Fruit fly (Drosophila melanogaster) whole organism, pupa: ENCODE measurements around the gene toc.
A peak's percentile ranks its signal among the peaks of the same experiment; 100 is the strongest.

ENCODE experiments used
- CG10348 ChIP-seq: fragments of 200-800 bp; sonication (Bioruptor generic); IDR thresholded peaks from 2 replicates; pipeline ENCODE4 v1.3.6; 2022; ENCODE audit warnings: missing biosample characterization, missing genetic modification characterization
- CG12605 ChIP-seq: fragments of 200-800 bp; sonication (Bioruptor generic); IDR thresholded peaks from 2 replicates; pipeline ENCODE4 v1.3.6; 2022; ENCODE audit warnings: missing biosample characterization, missing genetic modification characterization
- CG13204 ChIP-seq: fragments of 200-800 bp; sonication (Bioruptor generic); optimal IDR thresholded peaks from 2 replicates; lab custom pipeline; 2018; ENCODE audit warnings: missing biosample characterization, mild to moderate bottlenecking, missing genetic modification characterization, moderate library complexity
- CG14655 ChIP-seq: fragments of 200-800 bp; sonication (Bioruptor generic); optimal IDR thresholded peaks from 3 replicates; lab custom pipeline; 2017; ENCODE audit warnings: mild to moderate bottlenecking, missing biosample characterization, missing genetic modification reagents, missing genetic modification characterization
- CG15710 ChIP-seq: fragments of 200-800 bp; sonication (Bioruptor generic); optimal IDR thresholded peaks from 2 replicates; lab custom pipeline; 2018; ENCODE audit warnings: missing biosample characterization, mild to moderate bottlenecking, missing genetic modification characterization, moderate library complexity
- CG17806 ChIP-seq: fragments of 200-800 bp; sonication (Bioruptor generic); optimal IDR thresholded peaks from 2 replicates; lab custom pipeline; 2018; ENCODE audit warnings: missing biosample characterization, mild to moderate bottlenecking, missing genetic modification characterization, moderate library complexity
- CG32121 ChIP-seq: fragments of 200-800 bp; sonication (Bioruptor generic); IDR thresholded peaks from 2 replicates; pipeline ENCODE4 v1.3.6; 2022; ENCODE audit warnings: missing biosample characterization, missing genetic modification characterization
- CG34367 ChIP-seq: fragments of 200-800 bp; sonication (Bioruptor generic); optimal IDR thresholded peaks from 2 replicates; lab custom pipeline; 2018; ENCODE audit warnings: missing biosample characterization, mild to moderate bottlenecking, missing genetic modification characterization
- CG4496 ChIP-seq: fragments of 200-800 bp; sonication (Bioruptor generic); IDR thresholded peaks from 3 replicates; pipeline ENCODE4 v1.3.6; 2022; ENCODE audit warnings: missing biosample characterization, missing genetic modification characterization
- CG8159 ChIP-seq: fragments of 200-800 bp; sonication (Bioruptor generic); optimal IDR thresholded peaks from 3 replicates; lab custom pipeline; 2018; ENCODE audit warnings: missing biosample characterization, mild to moderate bottlenecking, missing genetic modification characterization, moderate library complexity
- CG8301 ChIP-seq: fragments of 200-800 bp; sonication (Bioruptor generic); optimal IDR thresholded peaks from 2 replicates; lab custom pipeline; 2018; ENCODE audit warnings: missing biosample characterization, mild to moderate bottlenecking, missing genetic modification characterization
- CG9948 ChIP-seq: fragments of 200-800 bp; sonication (Bioruptor generic); optimal IDR thresholded peaks from 2 replicates; lab custom pipeline; 2018; ENCODE audit warnings: missing biosample characterization, mild to moderate bottlenecking, missing genetic modification characterization, moderate library complexity
- D1 ChIP-seq: fragments of 200-800 bp; sonication (Bioruptor generic); optimal IDR thresholded peaks from 2 replicates; lab custom pipeline; 2018; ENCODE audit warnings: missing biosample characterization, mild to moderate bottlenecking, missing genetic modification characterization, moderate library complexity
- EcR ChIP-seq: fragments of 200-800 bp; sonication (Bioruptor generic); optimal IDR thresholded peaks from 3 replicates; lab custom pipeline; 2019; ENCODE audit warnings: missing biosample characterization, missing genetic modification characterization, mild to moderate bottlenecking, moderate library complexity, missing genetic modification reagents
- Ets98B ChIP-seq: fragments of 200-800 bp; sonication (Bioruptor generic); IDR thresholded peaks from 2 replicates; pipeline ENCODE4 v1.3.6; 2022; ENCODE audit warnings: missing biosample characterization, missing genetic modification characterization
- Pif1A ChIP-seq: fragments of 200-800 bp; sonication (Bioruptor generic); optimal IDR thresholded peaks from 3 replicates; lab custom pipeline; 2016; ENCODE audit warnings: missing biosample characterization, missing genetic modification characterization
- Pif1B ChIP-seq: fragments of 200-800 bp; sonication (Bioruptor generic); optimal IDR thresholded peaks from 3 replicates; lab custom pipeline; 2016; ENCODE audit warnings: missing biosample characterization, missing genetic modification characterization
- Snoo ChIP-seq: fragments of 200-800 bp; sonication (Bioruptor generic); optimal IDR thresholded peaks from 3 replicates; lab custom pipeline; 2017; ENCODE audit warnings: missing biosample characterization, mild to moderate bottlenecking, missing genetic modification characterization, inconsistent platforms
- fd96Ca ChIP-seq: fragments of 200-800 bp; sonication (Bioruptor generic); IDR thresholded peaks from 3 replicates; pipeline ENCODE4 v1.3.6; 2022; ENCODE audit warnings: missing biosample characterization, missing genetic modification characterization
- gl ChIP-seq: fragments of 200-800 bp; sonication (Bioruptor generic); optimal IDR thresholded peaks from 2 replicates; lab custom pipeline; 2018; ENCODE audit warnings: missing biosample characterization, mild to moderate bottlenecking, missing genetic modification characterization
- rn ChIP-seq: fragments of 200-800 bp; sonication (Bioruptor generic); IDR thresholded peaks from 2 replicates; pipeline ENCODE4 v1.3.6; 2022; ENCODE audit warnings: missing biosample characterization, missing genetic modification characterization

toc gene

DNA sequence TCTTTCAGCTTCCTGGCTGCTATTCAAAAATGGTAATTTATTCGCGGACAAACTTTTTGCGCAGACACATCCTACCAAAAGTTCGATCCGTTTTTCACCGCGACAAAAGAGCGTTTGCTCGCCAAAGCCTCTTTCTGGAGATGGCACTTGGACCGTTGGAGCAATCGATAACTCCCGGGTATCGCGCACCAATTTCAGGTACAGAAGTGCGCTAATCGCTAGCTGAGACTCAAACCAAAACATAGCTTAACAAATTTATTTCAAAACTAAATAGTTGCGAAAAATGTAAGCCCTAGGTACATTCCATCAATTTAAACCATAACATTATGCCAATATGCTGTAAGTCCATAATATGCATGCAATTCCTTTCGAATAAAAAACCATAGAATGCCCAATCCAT, at the start of gene toc:
Gene toc (minus strand): TSS at position 78 of the 400 bp plus-strand sequence.
- peak; percentile 30 for TF ChIP-seq D1 (tag; lab: Kevin White, UChicago)
- TF ChIP-seq Snoo (tag; lab: Kevin White, UChicago) = no peak
- peak; percentile 13; the same call in 1 of the 2 replicates for TF ChIP-seq Ets98B (GFP tag; lab: Robert Waterston, UW)
- TF ChIP-seq CG4496 (GFP tag; lab: Robert Waterston, UW) = peak; percentile 96
- TF ChIP-seq Pif1A (GFP tag; lab: Kevin White, UChicago) = no peak
- no peak for TF ChIP-seq CG9948
- TF ChIP-seq CG10348 (GFP tag; lab: Robert Waterston, UW) = no peak

DNA sequence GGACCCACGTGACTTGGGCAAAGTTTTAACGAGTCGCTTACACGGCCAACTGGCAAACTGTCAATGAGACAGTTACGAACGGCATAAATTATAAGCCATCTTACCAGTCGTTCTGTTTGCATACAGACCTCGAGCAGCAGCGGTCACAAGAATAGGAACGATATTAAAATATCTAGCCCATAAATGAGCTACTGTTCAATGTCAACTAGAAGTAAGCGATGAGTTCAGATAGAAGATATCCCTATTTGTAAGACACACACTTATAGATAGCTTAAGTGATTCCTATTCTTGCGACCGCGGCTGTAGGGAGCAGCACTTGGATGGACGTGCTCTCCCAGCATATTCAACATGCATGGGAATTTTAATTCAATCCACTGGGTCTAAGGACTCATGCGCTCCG, 44.3 kb upstream of the toc start:
- TF ChIP-seq CG14655 = peak; percentile 39
- TF ChIP-seq CG17806 (tag; lab: Kevin White, UChicago) = no peak
- TF ChIP-seq CG13204 (GFP tag; lab: Kevin White, UChicago) = no peak
- 0 out of 2 replicates have a peak, but pooled peaks have one; percentile 17 for TF ChIP-seq CG12605 (GFP tag; lab: Robert Waterston, UW)
- no peak for TF ChIP-seq EcR
- no peak for TF ChIP-seq CG32121 (GFP tag; lab: Robert Waterston, UW)
- no peak for TF ChIP-seq Ets98B (GFP tag; lab: Robert Waterston, UW)
- TF ChIP-seq CG10348 (GFP tag; lab: Robert Waterston, UW) = no peak
- TF ChIP-seq rn = no peak
- TF ChIP-seq D1 (tag; lab: Kevin White, UChicago) = no peak
- TF ChIP-seq CG8301 (tag; lab: Kevin White, UChicago) = peak; percentile 33
- no peak for TF ChIP-seq Snoo (tag; lab: Kevin White, UChicago)
- TF ChIP-seq CG34367 (tag; lab: Kevin White, UChicago) = peak; percentile 45
- 0 out of 3 replicates have a peak, but pooled peaks have one; percentile 33 for TF ChIP-seq fd96Ca (GFP tag; lab: Robert Waterston, UW)
- TF ChIP-seq Pif1B (GFP tag; lab: Kevin White, UChicago) = no peak
- TF ChIP-seq CG15710 (tag; lab: Kevin White, UChicago) = peak; percentile 51
- TF ChIP-seq CG4496 (GFP tag; lab: Robert Waterston, UW) = no peak; the same call in 2 of the 3 replicates
- TF ChIP-seq CG8159 (tag; lab: Kevin White, UChicago) = peak; percentile 50
- no peak for TF ChIP-seq CG9948
- TF ChIP-seq Pif1A (GFP tag; lab: Kevin White, UChicago) = peak; percentile 27

DNA sequence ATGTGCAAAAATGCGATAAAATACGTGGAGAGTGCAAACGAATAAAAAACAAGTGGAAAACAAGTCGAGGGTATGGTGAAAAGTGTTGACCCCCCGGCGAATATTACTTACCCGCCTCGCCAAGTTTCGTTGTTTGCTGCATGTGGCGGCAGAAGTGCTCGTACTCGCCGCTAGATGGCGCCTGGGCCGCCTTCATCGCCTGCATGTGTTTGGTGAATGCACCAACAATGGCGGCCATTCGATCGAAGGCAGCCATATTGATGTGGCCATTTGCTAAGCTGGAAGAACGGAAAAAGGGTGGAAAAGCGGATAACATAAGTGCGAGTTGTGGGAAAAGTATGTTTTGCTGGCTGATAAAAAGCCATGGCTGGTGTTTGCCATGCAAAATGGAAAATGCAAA, 38.6 kb upstream of the toc start:
- TF ChIP-seq Pif1B (GFP tag; lab: Kevin White, UChicago) (no peak), CG13204 (GFP tag; lab: Kevin White, UChicago) (no peak), Pif1A (GFP tag; lab: Kevin White, UChicago) (no peak), EcR (no peak), CG14655 (no peak), CG4496 (GFP tag; lab: Robert Waterston, UW) (no peak), fd96Ca (GFP tag; lab: Robert Waterston, UW) (no peak)
- TF ChIP-seq, all 21 proteins: peak for 0

DNA sequence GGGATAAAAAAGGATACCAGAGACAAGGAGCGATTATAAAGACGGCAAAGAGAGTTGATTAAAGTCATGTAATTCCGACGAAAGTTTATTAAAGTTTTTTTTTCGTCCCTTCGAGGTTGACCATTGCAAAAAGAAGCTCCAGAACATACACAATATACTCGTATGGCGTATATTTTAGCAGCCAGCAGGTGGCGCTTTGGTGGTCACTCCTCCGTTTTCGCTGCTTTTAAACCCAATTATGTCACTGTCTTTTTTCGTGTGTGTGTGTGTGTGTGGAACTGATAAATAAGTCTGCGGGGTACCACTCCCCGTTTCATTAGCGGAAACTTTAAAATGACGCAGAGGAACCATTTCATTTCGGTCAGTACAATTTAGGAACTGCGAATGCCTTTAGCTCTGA, 35.1 kb upstream of the toc start:
- TF ChIP-seq Ets98B (GFP tag; lab: Robert Waterston, UW) = no peak
- no peak for TF ChIP-seq EcR
- no peak for TF ChIP-seq CG9948
- TF ChIP-seq rn = no peak
- TF ChIP-seq fd96Ca (GFP tag; lab: Robert Waterston, UW) = no peak

DNA sequence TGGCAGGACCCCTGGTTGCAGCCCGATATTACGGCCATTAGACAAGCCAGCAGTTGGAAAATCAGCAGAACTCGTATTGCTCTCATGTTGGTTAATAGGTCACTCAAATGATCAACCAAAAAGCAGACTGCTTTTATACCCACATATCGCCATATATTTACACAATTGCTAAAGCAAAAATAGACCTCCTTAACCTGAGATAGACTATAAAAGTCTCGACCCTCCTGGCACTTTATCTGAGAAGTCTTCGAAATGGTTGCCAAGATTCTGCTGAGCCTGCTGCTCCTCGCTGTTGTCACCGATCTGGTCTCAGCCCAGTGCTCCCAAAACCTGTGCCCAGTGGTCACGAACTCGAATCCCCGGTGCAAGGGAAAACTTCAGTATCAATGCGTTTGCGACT, 29.2 kb upstream of the toc start, which contains the start of the genes CG31698 and CG15404:
Gene CG31698 (minus strand): TSS at position 101 of the 400 bp plus-strand sequence.
Gene CG15404 (plus strand): TSS at position 233 of the 400 bp plus-strand sequence.
- no peak for TF ChIP-seq Ets98B (GFP tag; lab: Robert Waterston, UW)
- TF ChIP-seq CG4496 (GFP tag; lab: Robert Waterston, UW) = no peak
- TF ChIP-seq CG13204 (GFP tag; lab: Kevin White, UChicago) = no peak
- TF ChIP-seq Snoo (tag; lab: Kevin White, UChicago) = no peak
- no peak for TF ChIP-seq CG15710 (tag; lab: Kevin White, UChicago)
- no peak for TF ChIP-seq CG34367 (tag; lab: Kevin White, UChicago)
- TF ChIP-seq gl (tag; lab: Kevin White, UChicago) = no peak
- no peak for TF ChIP-seq Pif1B (GFP tag; lab: Kevin White, UChicago)
- no peak for TF ChIP-seq CG12605 (GFP tag; lab: Robert Waterston, UW)
- no peak for TF ChIP-seq CG17806 (tag; lab: Kevin White, UChicago)
- TF ChIP-seq EcR = no peak
- TF ChIP-seq CG8159 (tag; lab: Kevin White, UChicago) = no peak
- no peak for TF ChIP-seq CG14655
- TF ChIP-seq fd96Ca (GFP tag; lab: Robert Waterston, UW) = no peak
- TF ChIP-seq CG32121 (GFP tag; lab: Robert Waterston, UW) = no peak
- no peak for TF ChIP-seq CG9948
- TF ChIP-seq rn = no peak

DNA sequence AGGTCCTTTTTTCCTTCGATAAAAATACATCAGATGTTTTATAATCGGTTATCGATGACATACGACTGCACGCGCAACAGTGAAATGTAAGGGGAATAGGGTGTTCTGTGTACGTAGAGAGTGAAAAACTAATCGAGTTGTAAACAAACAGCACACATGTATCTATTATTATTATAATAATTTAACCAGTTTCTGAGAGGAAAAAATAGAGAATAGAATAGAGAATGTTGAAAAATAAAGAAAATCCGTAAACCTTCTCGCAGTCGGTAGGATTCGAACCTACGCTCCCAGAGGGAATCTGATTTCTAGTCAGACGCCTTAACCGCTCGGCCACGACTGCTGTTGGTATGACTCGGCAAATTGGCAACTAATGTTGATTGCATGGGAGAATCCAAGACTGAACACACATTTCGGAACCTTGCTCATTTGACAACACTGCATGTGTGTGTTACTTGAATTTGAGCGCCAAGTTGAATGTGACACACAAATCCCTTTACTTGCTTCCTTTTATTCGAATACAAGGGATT, 28.2 kb upstream of the toc start:
- peak; percentile 45; the same call in 1 of the 3 replicates for TF ChIP-seq fd96Ca (GFP tag; lab: Robert Waterston, UW)
- peak; percentile 49; the same call in 1 of the 2 replicates for TF ChIP-seq CG12605 (GFP tag; lab: Robert Waterston, UW)
- no peak for TF ChIP-seq CG10348 (GFP tag; lab: Robert Waterston, UW)
- no peak for TF ChIP-seq D1 (tag; lab: Kevin White, UChicago)
- no peak for TF ChIP-seq CG17806 (tag; lab: Kevin White, UChicago)
- TF ChIP-seq rn = no peak
- no peak for TF ChIP-seq CG13204 (GFP tag; lab: Kevin White, UChicago)
- peak; percentile 21; the same call in 1 of the 2 replicates for TF ChIP-seq CG32121 (GFP tag; lab: Robert Waterston, UW)
- TF ChIP-seq CG15710 (tag; lab: Kevin White, UChicago) = no peak
- TF ChIP-seq Pif1B (GFP tag; lab: Kevin White, UChicago) = peak; percentile 52
- TF ChIP-seq CG8159 (tag; lab: Kevin White, UChicago) = peak; percentile 31
- no peak for TF ChIP-seq CG34367 (tag; lab: Kevin White, UChicago)
- TF ChIP-seq Pif1A (GFP tag; lab: Kevin White, UChicago) = peak; percentile 35
- TF ChIP-seq Ets98B (GFP tag; lab: Robert Waterston, UW) = peak; percentile 47; the same call in 1 of the 2 replicates
- no peak for TF ChIP-seq CG14655
- peak; percentile 40 for TF ChIP-seq gl (tag; lab: Kevin White, UChicago)
- TF ChIP-seq CG9948 = no peak
